Worm (Caenorhabditis elegans) whole organism, L1 larva: ENCODE measurements around the gene K09C8.8.

Experiments
- C04F5.9 ChIP-seq: sonication (generic microtip); optimal IDR thresholded peaks from 2 replicates; lab custom pipeline; 2016; ENCODE audit warnings: missing genetic modification characterization, missing compliant biosample characterization
- C34B4.2 ChIP-seq: sonication (generic microtip); optimal IDR thresholded peaks from 2 replicates; lab custom pipeline; 2017; ENCODE audit warnings: mild to moderate bottlenecking, missing genetic modification characterization, missing compliant biosample characterization
- Y116A8C.19 ChIP-seq: sonication (generic microtip); optimal IDR thresholded peaks from 2 replicates; lab custom pipeline; 2016; ENCODE audit warnings: missing compliant biosample characterization, missing genetic modification characterization, borderline replicate concordance
- ama-1 ChIP-seq: fragments of 150-350 bp; optimal IDR thresholded peaks from 2 replicates; lab custom pipeline; 2014
- blmp-1 ChIP-seq: fragments of 150-350 bp; optimal IDR thresholded peaks from 2 replicates; lab custom pipeline; 2014; ENCODE audit warnings: missing biosample characterization, missing genetic modification characterization
- ceh-88 ChIP-seq: fragments of 200-800 bp; sonication (Bioruptor generic); IDR thresholded peaks from 2 replicates; pipeline ENCODE4 v1.3.6; 2022; ENCODE audit warnings: missing genetic modification characterization, missing compliant biosample characterization
- ces-1 ChIP-seq: fragments of 150-350 bp; optimal IDR thresholded peaks from 2 replicates; lab custom pipeline; 2014; ENCODE audit warnings: missing biosample characterization, missing genetic modification reagents, missing genetic modification characterization
- dsc-1 ChIP-seq: sonication (generic microtip); optimal IDR thresholded peaks from 2 replicates; lab custom pipeline; 2016; ENCODE audit warnings: mild to moderate bottlenecking, missing genetic modification characterization, missing compliant biosample characterization
- efl-1 ChIP-seq, 4 experiments: fragments of 150-350 bp; optimal IDR thresholded peaks in 3 of 4; peaks in 1 of 4; 1 replicate in 1 of 4; 2 replicates in 3 of 4; lab custom pipeline; 2014; ENCODE audit warnings: missing biosample characterization in 2 of 4, missing genetic modification characterization in 2 of 4, missing genetic modification reagents in 2 of 4
- egl-13 ChIP-seq: sonication (generic microtip); optimal IDR thresholded peaks from 2 replicates; lab custom pipeline; 2016; ENCODE audit warnings: missing genotype, missing genetic modification reagents, missing genetic modification characterization, missing compliant biosample characterization
- egl-27 ChIP-seq, 2 experiments: fragments of 150-350 bp in 1 of 2; sonication (generic microtip); optimal IDR thresholded peaks; 3 replicates each; lab custom pipeline; 2017 to 2018; ENCODE audit warnings: missing biosample characterization in 2 of 2, missing genetic modification characterization in 2 of 2, missing genetic modification reagents in 2 of 2
- elt-2 ChIP-seq: sonication (generic microtip); optimal IDR thresholded peaks from 2 replicates; lab custom pipeline; 2016; ENCODE audit warnings: missing genetic modification characterization, mild to moderate bottlenecking, inconsistent platforms, missing compliant biosample characterization, missing genetic modification reagents
- fkh-10 ChIP-seq: sonication (generic microtip); optimal IDR thresholded peaks from 2 replicates; lab custom pipeline; 2017; ENCODE audit warnings: missing biosample characterization, missing genetic modification reagents, missing genetic modification characterization
- grh-1 ChIP-seq: fragments of 200-800 bp; sonication (Bioruptor generic); IDR thresholded peaks from 2 replicates; pipeline ENCODE4 v1.3.6; 2022; ENCODE audit warnings: missing genetic modification reagents, missing genetic modification characterization, missing compliant biosample characterization
- lin-13 ChIP-seq: fragments of 150-350 bp; optimal IDR thresholded peaks from 2 replicates; lab custom pipeline; 2014; ENCODE audit warnings: missing biosample characterization, missing genetic modification reagents, missing genetic modification characterization
- lin-14 ChIP-seq: fragments of 200-800 bp; sonication (Bioruptor generic); optimal IDR thresholded peaks from 2 replicates; lab custom pipeline; 2018; ENCODE audit warnings: mild to moderate bottlenecking, missing genetic modification characterization, moderate library complexity, missing compliant biosample characterization
- lin-15B ChIP-seq: fragments of 150-350 bp; sonication (generic microtip); optimal IDR thresholded peaks from 3 replicates; lab custom pipeline; 2014; ENCODE audit warnings: missing biosample characterization, missing genetic modification characterization
- mdl-1 ChIP-seq, 2 experiments: fragments of 150-350 bp; optimal IDR thresholded peaks; 2 replicates each; lab custom pipeline; 2014 to 2017; ENCODE audit warnings: missing biosample characterization in 2 of 2, missing genetic modification characterization in 2 of 2, inconsistent platforms in 1 of 2
- mep-1 ChIP-seq: fragments of 150-350 bp; optimal IDR thresholded peaks from 2 replicates; lab custom pipeline; 2014; ENCODE audit warnings: missing biosample characterization, missing genetic modification characterization
- nhr-19 ChIP-seq: fragments of 200-800 bp; sonication (Bioruptor generic); conservative IDR thresholded peaks from 2 replicates; pipeline ENCODE4 v1.3.6; 2022; ENCODE audit warnings: missing genetic modification characterization, missing compliant biosample characterization
- nhr-20 ChIP-seq: sonication (generic microtip); optimal IDR thresholded peaks from 2 replicates; lab custom pipeline; 2016; ENCODE audit warnings: mild to moderate bottlenecking, missing genetic modification characterization, missing compliant biosample characterization
- nhr-28 ChIP-seq: fragments of 150-350 bp; optimal IDR thresholded peaks from 2 replicates; lab custom pipeline; 2014; ENCODE audit warnings: missing biosample characterization, missing genetic modification characterization
- nhr-71 ChIP-seq: sonication (generic microtip); optimal IDR thresholded peaks from 2 replicates; lab custom pipeline; 2016; ENCODE audit warnings: mild to moderate bottlenecking, missing genetic modification characterization, moderate library complexity, missing compliant biosample characterization
- nhr-84 ChIP-seq: sonication (generic microtip); optimal IDR thresholded peaks from 2 replicates; lab custom pipeline; 2017; ENCODE audit warnings: missing biosample characterization, missing genetic modification characterization
- nhr-85 ChIP-seq: sonication (generic microtip); peaks from one replicate; lab custom pipeline; 2016; ENCODE audit warnings: missing genetic modification characterization, inconsistent platforms, missing compliant biosample characterization
- snu-23 ChIP-seq: sonication (generic microtip); optimal IDR thresholded peaks from 2 replicates; lab custom pipeline; 2016; ENCODE audit warnings: missing genetic modification characterization, missing compliant biosample characterization
- sox-4 ChIP-seq: sonication (generic microtip); optimal IDR thresholded peaks from 2 replicates; lab custom pipeline; 2016; ENCODE audit warnings: missing genetic modification characterization, missing compliant biosample characterization
- swsn-7 ChIP-seq: sonication (generic microtip); optimal IDR thresholded peaks from 2 replicates; lab custom pipeline; 2016; ENCODE audit warnings: missing genetic modification characterization, missing compliant biosample characterization
- unc-130 ChIP-seq: fragments of 150-350 bp; optimal IDR thresholded peaks from 2 replicates; lab custom pipeline; 2017; ENCODE audit warnings: missing biosample characterization, missing genetic modification characterization, inconsistent platforms
- unc-30 ChIP-seq: sonication (generic microtip); optimal IDR thresholded peaks from 2 replicates; lab custom pipeline; 2017; ENCODE audit warnings: missing biosample characterization, missing genetic modification characterization

Gene K09C8.8

DNA sequence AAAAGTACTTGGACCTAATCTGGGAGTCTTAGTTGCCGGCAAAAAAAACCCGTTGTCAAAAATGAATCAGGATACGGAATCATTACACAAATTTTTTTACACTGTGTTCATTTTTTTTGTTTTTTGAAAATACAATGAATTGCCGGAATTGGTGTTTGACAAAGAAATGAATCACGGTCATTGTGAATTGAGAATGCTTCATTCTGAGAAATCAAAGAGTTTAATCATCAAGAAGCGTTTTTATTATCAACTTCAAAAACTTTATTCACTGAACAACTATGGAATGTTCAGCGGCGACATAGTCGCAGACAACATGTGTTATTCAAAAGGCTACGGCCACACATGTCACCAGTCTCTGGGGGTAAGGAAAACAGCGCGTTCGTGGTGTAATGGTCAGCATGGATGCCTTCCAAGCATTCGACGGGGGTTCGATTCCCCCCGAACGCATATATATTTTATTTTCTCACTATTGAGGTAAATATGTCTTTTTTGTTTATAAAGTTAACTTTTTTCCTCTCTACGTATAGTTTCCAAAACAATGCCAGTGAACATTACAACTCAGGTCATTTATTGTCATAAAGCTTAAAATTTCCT, 7.2 kb upstream of the K09C8.8 start, which contains the start of gene nas-10 (continued):
- peak in 1 of 2 experiments; percentile 49 for TF ChIP-seq mdl-1 (tag; optimal IDR thresholded peaks at IDR 0.05; lab: Kevin White, UChicago)
- TF ChIP-seq nhr-85 (tag; lab: Kevin White, UChicago), result peak; percentile 76
- TF ChIP-seq blmp-1 (tag; lab: Kevin White, UChicago), result peak; percentile 21
- TF ChIP-seq grh-1, result 0 out of 2 replicates have a peak, but pooled peaks have one; percentile 24
- TF ChIP-seq dsc-1 (tag; lab: Kevin White, UChicago), result peak; percentile 52
- peak; percentile 45 for TF ChIP-seq elt-2
- TF ChIP-seq Y116A8C.19 (tag; lab: Kevin White, UChicago), result no peak
- TF ChIP-seq unc-130 (tag; lab: Kevin White, UChicago), result peak; percentile 25
- TF ChIP-seq mep-1 (tag; lab: Kevin White, UChicago), result peak; percentile 54
- peak; percentile 32 for TF ChIP-seq fkh-10 (GFP tag; lab: Kevin White, UChicago)

DNA sequence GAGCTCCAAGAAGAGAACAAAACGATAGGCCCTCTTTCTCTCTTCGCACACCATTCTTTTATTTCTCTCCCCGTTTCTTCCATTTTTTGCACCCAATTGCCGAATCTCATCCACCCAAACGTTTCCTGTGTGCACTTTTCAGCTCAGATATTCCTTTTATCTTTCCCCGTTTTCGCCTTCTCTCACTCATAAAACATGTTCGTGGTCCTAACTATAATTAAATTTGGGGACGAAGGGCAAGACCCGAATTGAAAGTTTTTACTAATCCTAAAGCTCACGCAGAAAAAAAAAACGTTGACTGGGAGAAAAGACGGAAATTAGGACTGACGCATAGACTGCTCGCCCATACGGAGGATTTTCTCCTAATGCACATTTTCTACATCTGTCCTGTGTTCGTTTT, 5.2 kb upstream of the K09C8.8 start:
- no peak for TF ChIP-seq nhr-20 (tag; lab: Kevin White, UChicago)
- no peak for TF ChIP-seq lin-13 (GFP tag; lab: Kevin White, UChicago)
- no peak for TF ChIP-seq ama-1 (lab: Kevin White, UChicago)
- peak; percentile 47 for TF ChIP-seq lin-14 (GFP tag; lab: Kevin White, UChicago)

DNA sequence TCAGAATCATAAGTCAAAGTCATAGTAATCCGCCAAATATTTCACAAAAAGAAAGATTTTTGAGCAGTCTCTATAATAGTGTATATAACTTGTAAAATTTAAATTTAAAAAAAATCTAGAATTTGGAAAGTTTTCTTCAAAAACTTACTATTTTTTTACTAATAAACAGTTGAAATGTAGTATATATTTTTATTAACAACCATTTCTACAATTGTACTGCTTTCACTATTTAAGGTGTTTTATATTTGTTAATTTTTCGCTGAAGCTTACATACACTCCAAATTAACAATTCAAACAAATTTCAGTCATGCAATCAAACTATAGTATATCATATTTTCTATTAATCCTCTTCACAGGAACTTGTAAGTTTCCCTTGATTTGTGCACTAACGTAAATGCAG, 4.5 kb upstream of the K09C8.8 start, which contains the start of gene lge-1:
Gene lge-1, plus strand, starts transcription at position 301 of the 400 bp plus-strand sequence.
- no peak for TF ChIP-seq nhr-19 (GFP tag; lab: Robert Waterston, UW)

DNA sequence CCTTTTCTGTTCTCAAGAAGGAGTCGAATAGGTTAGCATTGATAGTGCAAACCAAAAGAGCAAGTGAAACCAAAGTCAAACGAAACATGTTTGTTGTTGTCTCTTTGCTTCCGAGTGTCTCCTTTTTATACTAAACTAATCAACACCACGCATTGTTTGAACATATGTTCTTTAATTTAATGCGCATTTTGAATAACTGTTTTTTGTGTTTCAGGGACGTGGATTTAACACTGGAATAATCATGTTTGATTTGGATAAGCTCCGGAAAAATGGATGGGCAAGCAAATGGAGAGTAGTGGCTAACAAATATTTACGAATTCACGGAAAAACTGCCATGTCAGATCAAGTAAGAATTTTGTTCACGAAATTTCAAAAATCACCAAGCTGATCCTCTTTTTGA, 3.0 kb upstream of the K09C8.8 start, which contains the start of gene K09C8.9:
Gene K09C8.9, minus strand, starts transcription at position 101 of the 400 bp plus-strand sequence.
- TF ChIP-seq egl-13 (tag; lab: Kevin White, UChicago) (no peak), efl-1 (optimal IDR thresholded peaks at IDR 0.05; lab: Kevin White, UChicago) (no peak), efl-1 (GFP tag; optimal IDR thresholded peaks at IDR 0.05 in 1 of 2; lab: Kevin White, UChicago) (peak in 1 of 2 experiments; percentile 1)

DNA sequence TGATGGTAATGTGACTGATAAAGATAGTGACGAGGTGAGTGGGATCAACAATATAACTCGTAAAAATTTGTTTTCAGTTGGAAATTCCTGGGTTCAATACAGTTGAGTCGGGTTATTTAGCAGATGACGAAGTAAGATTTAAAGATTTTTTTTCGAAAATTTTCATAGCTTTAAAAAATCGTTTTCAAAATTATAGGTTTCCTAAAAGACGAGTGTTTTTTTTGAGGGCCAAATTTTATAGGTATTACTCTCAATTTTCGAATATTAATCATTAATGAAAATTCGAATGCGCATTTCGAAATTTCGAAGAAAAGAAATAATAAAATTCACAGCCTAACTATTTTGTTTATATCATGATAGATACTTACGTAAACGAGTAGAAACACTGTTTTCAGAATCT, 389 bp downstream of the K09C8.8 start:
- TF ChIP-seq lin-15B, result no peak
- no peak for TF ChIP-seq efl-1 (optimal IDR thresholded peaks at IDR 0.05; lab: Kevin White, UChicago)
- peak in 1 of 2 experiments; percentile 24 for TF ChIP-seq efl-1 (GFP tag; optimal IDR thresholded peaks at IDR 0.05 in 1 of 2; lab: Kevin White, UChicago)
- TF ChIP-seq, all 84 proteins: peak for 1

DNA sequence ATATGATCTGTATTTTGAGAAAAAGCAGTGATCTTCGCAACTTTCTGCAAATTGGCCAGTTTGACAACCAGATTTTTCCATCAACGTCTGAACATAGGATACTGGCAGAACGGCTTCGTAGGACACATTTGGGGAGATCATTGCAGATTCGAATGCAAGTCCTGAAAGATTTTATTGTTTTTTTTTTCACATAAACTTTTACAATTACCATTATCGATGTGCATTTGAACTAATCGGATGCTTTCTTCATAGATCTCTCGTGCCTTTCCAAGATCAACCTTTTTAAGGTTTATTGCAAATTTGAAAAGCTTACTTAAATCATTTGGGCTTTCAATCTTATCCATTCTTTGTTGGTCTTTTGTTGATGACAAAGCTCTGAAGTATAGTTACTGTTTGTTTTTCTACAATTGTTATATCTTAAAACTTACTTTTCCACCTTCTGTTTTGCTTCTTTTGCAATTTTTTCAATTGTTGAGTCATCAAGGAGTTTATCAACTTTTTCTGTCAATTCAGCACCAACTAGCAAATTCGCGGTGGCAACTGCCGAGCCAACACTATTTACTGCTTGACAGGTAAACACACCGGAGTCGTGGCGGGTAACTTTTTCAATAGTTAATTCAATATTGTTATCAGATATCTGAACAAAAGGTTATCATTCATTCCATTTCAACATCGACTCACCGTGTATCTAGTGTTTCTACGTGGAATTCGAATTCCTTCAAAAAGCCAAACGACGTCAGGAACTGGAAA, 5.9 kb downstream of the K09C8.8 start:
- TF ChIP-seq nhr-84 (tag; lab: Kevin White, UChicago) (no peak), unc-130 (tag; lab: Kevin White, UChicago) (no peak), nhr-71 (tag; lab: Kevin White, UChicago) (no peak), swsn-7 (tag; lab: Kevin White, UChicago) (no peak), efl-1 (optimal IDR thresholded peaks at IDR 0.05; lab: Kevin White, UChicago) (no peak), efl-1 (GFP tag; optimal IDR thresholded peaks at IDR 0.05 in 1 of 2; lab: Kevin White, UChicago) (peak in 1 of 2 experiments; percentile 91), C34B4.2 (no peak), nhr-19 (GFP tag; lab: Robert Waterston, UW) (no peak), egl-27 (tag; optimal IDR thresholded peaks at IDR 0.05; lab: Kevin White, UChicago) (no peak)
- TF ChIP-seq, all 84 proteins: peak for 1

DNA sequence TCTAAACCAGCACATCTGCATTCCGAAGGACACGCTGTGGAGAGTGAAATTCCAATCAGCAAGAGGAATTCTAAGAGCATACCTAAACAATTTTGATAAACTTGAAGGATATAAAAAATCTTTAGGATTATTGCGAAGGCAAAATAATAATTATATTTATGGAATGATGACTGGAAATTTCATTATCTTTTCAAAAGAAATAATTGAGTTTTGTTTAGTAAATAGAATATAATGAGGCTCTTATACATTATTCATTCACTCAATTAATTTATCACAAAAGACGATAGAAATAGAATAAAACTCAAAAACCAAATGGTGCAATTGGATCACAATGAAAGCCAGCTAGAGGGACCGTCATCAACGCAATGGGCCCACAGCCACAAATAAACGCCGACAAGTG, 8.5 kb downstream of the K09C8.8 start, which contains the start of gene pxn-2:
Gene pxn-2, minus strand, starts transcription at position 101 of the 400 bp plus-strand sequence.
- no peak for TF ChIP-seq ces-1 (GFP tag; lab: Kevin White, UChicago)
- no peak for TF ChIP-seq C04F5.9 (tag; lab: Kevin White, UChicago)
- no peak for TF ChIP-seq blmp-1 (tag; lab: Kevin White, UChicago)
- TF ChIP-seq nhr-28, result no peak
- TF ChIP-seq mdl-1 (tag; optimal IDR thresholded peaks at IDR 0.05; lab: Kevin White, UChicago), result no peak
- TF ChIP-seq unc-30 (tag; lab: Kevin White, UChicago), result no peak
- TF ChIP-seq snu-23, result no peak
- TF ChIP-seq ceh-88 (GFP tag; lab: Robert Waterston, UW), result no peak
- no peak for TF ChIP-seq sox-4 (tag; lab: Kevin White, UChicago)
